Worm (Caenorhabditis elegans): ENCODE results near the gene F20G2.5.
A peak's percentile ranks its signal among the peaks of the same experiment; 100 is the strongest.

F20G2.5 gene

DNA sequence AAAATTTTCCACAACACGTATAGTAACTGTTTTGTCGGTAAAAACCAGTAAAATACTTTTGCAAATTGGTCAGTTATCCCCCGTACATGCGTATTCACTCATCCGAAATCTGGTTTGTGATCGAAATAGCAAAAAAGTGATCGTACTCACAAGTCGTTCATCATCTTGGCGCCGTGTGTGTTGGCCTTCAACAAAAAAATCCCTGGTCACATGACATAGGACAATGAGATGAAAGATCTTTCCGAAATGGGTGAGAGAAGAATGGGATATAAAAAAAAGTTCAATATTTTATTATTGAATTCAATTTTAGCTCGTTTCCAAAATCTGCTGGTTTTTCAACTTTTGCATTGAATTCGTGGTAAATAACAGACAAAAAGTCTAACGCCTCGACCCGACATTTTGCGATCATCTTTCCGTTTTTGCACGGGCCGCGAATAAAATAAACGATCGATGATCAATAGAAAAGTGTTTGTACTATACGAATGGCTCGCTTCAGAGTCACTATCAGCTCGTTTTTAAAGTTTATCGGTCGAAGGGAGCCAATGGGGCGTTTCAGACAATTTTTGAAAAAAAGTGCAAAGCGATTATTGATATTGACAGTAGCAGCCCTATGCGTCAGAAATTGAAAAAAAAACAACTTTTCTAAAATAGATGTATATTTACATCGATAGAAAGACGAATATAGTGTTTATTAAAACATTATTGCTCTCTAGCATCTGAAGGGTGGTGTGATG, 16.8 kb downstream of the F20G2.5 start:
- no peak for TF ChIP-seq nhr-12 (tag; optimal IDR thresholded peaks at IDR 0.05)
- no peak for TF ChIP-seq snpc-4 (tag; optimal IDR thresholded peaks at IDR 0.05)
- peak; percentile 7 for TF ChIP-seq nfya-1 (tag; optimal IDR thresholded peaks at IDR 0.05; ENCODE audit: insufficient read depth)
- TF ChIP-seq pha-4 (tag; optimal IDR thresholded peaks at IDR 0.05): peak; percentile 48
- TF ChIP-seq R02D3.7 (tag; optimal IDR thresholded peaks at IDR 0.05): no peak
- no peak for TF ChIP-seq tbx-2 (tag; optimal IDR thresholded peaks at IDR 0.05)
- no peak for TF ChIP-seq elt-3 (tag; optimal IDR thresholded peaks at IDR 0.05)
- no peak for TF ChIP-seq nhr-237 (tag; optimal IDR thresholded peaks at IDR 0.05)
- TF ChIP-seq eor-1 (tag; optimal IDR thresholded peaks at IDR 0.05): no peak
- no peak for TF ChIP-seq fos-1 (tag; optimal IDR thresholded peaks at IDR 0.05)
- no peak for TF ChIP-seq aly-2 (tag; optimal IDR thresholded peaks at IDR 0.05)
- TF ChIP-seq hmg-11 (tag; optimal IDR thresholded peaks at IDR 0.05): no peak
- no peak for TF ChIP-seq elt-1 (tag; optimal IDR thresholded peaks at IDR 0.05)
- no peak for TF ChIP-seq lin-39 (tag; optimal IDR thresholded peaks at IDR 0.05)
- TF ChIP-seq ztf-11 (tag; optimal IDR thresholded peaks at IDR 0.05): no peak
- TF ChIP-seq fkh-2 (tag; optimal IDR thresholded peaks at IDR 0.05): no peak
- TF ChIP-seq unc-62 (GFP tag; optimal IDR thresholded peaks at IDR 0.05): no peak
- no peak for TF ChIP-seq mml-1 (tag; optimal IDR thresholded peaks at IDR 0.05)
- TF ChIP-seq fkh-10 (GFP tag; optimal IDR thresholded peaks at IDR 0.05): no peak
- no peak for TF ChIP-seq jun-1 (tag; optimal IDR thresholded peaks at IDR 0.05)
- TF ChIP-seq lsy-12 (tag; optimal IDR thresholded peaks at IDR 0.05): no peak
- TF ChIP-seq ztf-4 (tag; optimal IDR thresholded peaks at IDR 0.05): no peak
- no peak for TF ChIP-seq ama-1 (optimal IDR thresholded peaks at IDR 0.05)
- TF ChIP-seq egl-27 (tag; optimal IDR thresholded peaks at IDR 0.05): no peak
- no peak for TF ChIP-seq ceh-82 (tag; optimal IDR thresholded peaks at IDR 0.05)
- TF ChIP-seq ceh-9 (tag; optimal IDR thresholded peaks at IDR 0.05): no peak
- no peak for TF ChIP-seq zag-1 (tag; optimal IDR thresholded peaks at IDR 0.05)
- TF ChIP-seq nhr-11 (tag; optimal IDR thresholded peaks at IDR 0.05): no peak
- peak; percentile 69 for TF ChIP-seq nhr-25 (tag; optimal IDR thresholded peaks at IDR 0.05)
- no peak for TF ChIP-seq ZK546.5 (tag; optimal IDR thresholded peaks at IDR 0.05)
- no peak for TF ChIP-seq ceh-16 (tag; optimal IDR thresholded peaks at IDR 0.05)
- TF ChIP-seq nhr-28 (tag; optimal IDR thresholded peaks at IDR 0.05): no peak
- peak; percentile 66 for TF ChIP-seq nhr-43 (tag; optimal IDR thresholded peaks at IDR 0.05; ENCODE audit: poor library complexity, severe bottlenecking)
- peak; percentile 42 for TF ChIP-seq nhr-23 (tag; optimal IDR thresholded peaks at IDR 0.05)
- no peak for TF ChIP-seq skn-1 (tag; optimal IDR thresholded peaks at IDR 0.05)
- no peak for TF ChIP-seq nhr-77 (tag; optimal IDR thresholded peaks at IDR 0.05)
- peak; percentile 56 for TF ChIP-seq pqm-1 (tag; optimal IDR thresholded peaks at IDR 0.05)
- TF ChIP-seq elt-2 (tag; optimal IDR thresholded peaks at IDR 0.05): peak; percentile 62
- TF ChIP-seq mdl-1 (tag; optimal IDR thresholded peaks at IDR 0.05): no peak
- TF ChIP-seq egl-5 (tag; optimal IDR thresholded peaks at IDR 0.05): no peak
- no peak for TF ChIP-seq nhr-76 (tag; optimal IDR thresholded peaks at IDR 0.05)
- TF ChIP-seq lin-15B (tag; optimal IDR thresholded peaks at IDR 0.05): no peak
- no peak for TF ChIP-seq daf-12 (tag; optimal IDR thresholded peaks at IDR 0.05)
- no peak for TF ChIP-seq ceh-28 (tag; optimal IDR thresholded peaks at IDR 0.05)
- TF ChIP-seq unc-39 (tag; optimal IDR thresholded peaks at IDR 0.05): no peak
- no peak for TF ChIP-seq sea-2 (GFP tag; optimal IDR thresholded peaks at IDR 0.05)
- TF ChIP-seq nhr-67 (tag; optimal IDR thresholded peaks at IDR 0.05): no peak

Data from whole organism, L3 larva.